Fruit fly (Drosophila melanogaster): ENCODE measurements around the gene spz3.

- TF ChIP-seq cic (GFP tag; optimal IDR thresholded peaks at IDR 0.05) (no peak), Hr96 (GFP tag; optimal IDR thresholded peaks at IDR 0.05) (no peak), CG11617 (GFP tag; optimal IDR thresholded peaks at IDR 0.05) (no peak), CG12768 (GFP tag; optimal IDR thresholded peaks at IDR 0.05) (no peak), Crg-1 (GFP tag; optimal IDR thresholded peaks at IDR 0.05) (no peak), Mnt (GFP tag; optimal IDR thresholded peaks at IDR 0.05) (no peak), CG1620 (GFP tag; optimal IDR thresholded peaks at IDR 0.05) (no peak)
Observed at dm6 chr2L:7851609-7852008, 27.7 kb downstream of the spz3 start.

Data from whole organism, adult.